Worm (Caenorhabditis elegans): ENCODE measurements around the gene F54D10.7.

ce11 chrII:3775719-3776118 is 45.4 kb downstream of the F54D10.7 start, which contains the start of gene T24E12.3:
- TF ChIP-seq ceh-16 (tag; optimal IDR thresholded peaks at IDR 0.05) = no peak
- no peak for TF ChIP-seq unc-39 (tag; optimal IDR thresholded peaks at IDR 0.05)
- TF ChIP-seq mdl-1 (tag; optimal IDR thresholded peaks at IDR 0.05) = no peak
- no peak for TF ChIP-seq fos-1 (tag; optimal IDR thresholded peaks at IDR 0.05)
- TF ChIP-seq snpc-4 (tag; optimal IDR thresholded peaks at IDR 0.05) = no peak
- no peak for TF ChIP-seq unc-62 (GFP tag; optimal IDR thresholded peaks at IDR 0.05)
- no peak for TF ChIP-seq lin-39 (tag; optimal IDR thresholded peaks at IDR 0.05)
- no peak for TF ChIP-seq ztf-1 (GFP tag; conservative IDR thresholded peaks at IDR 0.05)
